Worm (Caenorhabditis elegans) whole organism, L2 larva: ENCODE data around the gene sup-10.

Experiments used
- C34F6.9 ChIP-seq: fragments of 150-350 bp; optimal IDR thresholded peaks from 2 replicates; lab custom pipeline; 2014; ENCODE audit warnings: missing biosample characterization, missing genetic modification characterization
- F13H6.1 ChIP-seq: sonication (generic microtip); optimal IDR thresholded peaks from 2 replicates; lab custom pipeline; 2016; ENCODE audit warnings: missing genetic modification characterization, missing compliant biosample characterization
- R02D3.7 ChIP-seq: fragments of 150-350 bp; optimal IDR thresholded peaks from 2 replicates; lab custom pipeline; 2014; ENCODE audit warnings: missing biosample characterization, missing genetic modification characterization
- Y55F3AM.14 ChIP-seq: fragments of 200-800 bp; sonication (Bioruptor generic); optimal IDR thresholded peaks from 2 replicates; lab custom pipeline; 2018; ENCODE audit warnings: mild to moderate bottlenecking, missing genetic modification characterization, missing compliant biosample characterization
- ZK546.5 ChIP-seq: sonication (generic microtip); optimal IDR thresholded peaks from 2 replicates; lab custom pipeline; 2017; ENCODE audit warnings: missing biosample characterization, missing genetic modification characterization
- alr-1 ChIP-seq: fragments of 150-350 bp; optimal IDR thresholded peaks from 2 replicates; lab custom pipeline; 2014; ENCODE audit warnings: missing biosample characterization, missing genetic modification characterization
- aly-2 ChIP-seq: fragments of 150-350 bp; optimal IDR thresholded peaks from 2 replicates; lab custom pipeline; 2014; ENCODE audit warnings: missing biosample characterization, missing genetic modification characterization
- ama-1 ChIP-seq: fragments of 150-350 bp; optimal IDR thresholded peaks from 2 replicates; lab custom pipeline; 2018; ENCODE audit warnings: inconsistent platforms
- blmp-1 ChIP-seq: sonication (generic microtip); optimal IDR thresholded peaks from 2 replicates; lab custom pipeline; 2017; ENCODE audit warnings: missing genetic modification characterization, mild to moderate bottlenecking, missing compliant biosample characterization, antibody characterized with exemption, moderate library complexity; ENCODE audit not compliant: insufficient read depth
- crh-2 ChIP-seq: sonication (generic microtip); optimal IDR thresholded peaks from 2 replicates; lab custom pipeline; 2017; ENCODE audit warnings: missing biosample characterization, missing genetic modification characterization
- dmd-4 ChIP-seq: sonication (generic microtip); optimal IDR thresholded peaks from 2 replicates; lab custom pipeline; 2017; ENCODE audit warnings: missing biosample characterization, missing genetic modification characterization
- egl-27 ChIP-seq: sonication (generic microtip); optimal IDR thresholded peaks from 3 replicates; lab custom pipeline; 2017; ENCODE audit warnings: missing biosample characterization, missing genetic modification reagents, missing genetic modification characterization
- elt-1 ChIP-seq: fragments of 150-350 bp; optimal IDR thresholded peaks from 2 replicates; lab custom pipeline; 2014; ENCODE audit warnings: missing biosample characterization, missing genetic modification characterization
- elt-3 ChIP-seq: sonication (generic microtip); optimal IDR thresholded peaks from 2 replicates; lab custom pipeline; 2017; ENCODE audit warnings: missing biosample characterization, missing genetic modification characterization
- fos-1 ChIP-seq: fragments of 150-350 bp; optimal IDR thresholded peaks from 2 replicates; lab custom pipeline; 2014; ENCODE audit warnings: missing biosample characterization, missing genetic modification characterization
- gmeb-1 ChIP-seq: fragments of 150-350 bp; optimal IDR thresholded peaks from 2 replicates; lab custom pipeline; 2014; ENCODE audit warnings: missing biosample characterization, missing genetic modification characterization
- lin-11 ChIP-seq: fragments of 150-350 bp; sonication (generic microtip); optimal IDR thresholded peaks from 2 replicates; lab custom pipeline; 2014; ENCODE audit warnings: missing biosample characterization, missing genetic modification characterization, inconsistent platforms, mixed read lengths
- lin-39 ChIP-seq: fragments of 150-350 bp; optimal IDR thresholded peaks from 2 replicates; lab custom pipeline; 2014; ENCODE audit warnings: missing biosample characterization, missing genetic modification reagents, missing genetic modification characterization
- lsy-2 ChIP-seq, 2 experiments: fragments of 150-350 bp in 1 of 2; sonication (generic microtip) in 1 of 2; optimal IDR thresholded peaks; 2 replicates each; lab custom pipeline; 2014 to 2017; ENCODE audit warnings: missing biosample characterization in 2 of 2, missing genetic modification characterization in 2 of 2
- mab-5 ChIP-seq: fragments of 150-350 bp; optimal IDR thresholded peaks from 2 replicates; lab custom pipeline; 2014; ENCODE audit warnings: missing biosample characterization, missing genetic modification characterization
- mbf-1 ChIP-seq: sonication (generic microtip); optimal IDR thresholded peaks from 2 replicates; lab custom pipeline; 2017; ENCODE audit warnings: missing biosample characterization, missing genetic modification characterization
- mdl-1 ChIP-seq, 2 experiments: fragments of 150-350 bp in 1 of 2; sonication (generic microtip) in 1 of 2; optimal IDR thresholded peaks; 2 replicates each; lab custom pipeline; 2017; ENCODE audit warnings: missing biosample characterization in 2 of 2, missing genetic modification characterization in 2 of 2
- nhr-11 ChIP-seq: fragments of 150-350 bp; optimal IDR thresholded peaks from 2 replicates; lab custom pipeline; 2014; ENCODE audit warnings: missing biosample characterization, missing genetic modification characterization
- nhr-129 ChIP-seq: fragments of 150-350 bp; optimal IDR thresholded peaks from 2 replicates; lab custom pipeline; 2014; ENCODE audit warnings: missing biosample characterization, missing genetic modification characterization
- nhr-21 ChIP-seq: fragments of 150-350 bp; optimal IDR thresholded peaks from 2 replicates; lab custom pipeline; 2014; ENCODE audit warnings: missing biosample characterization, missing genetic modification characterization
- nhr-23 ChIP-seq: fragments of 150-350 bp; optimal IDR thresholded peaks from 2 replicates; lab custom pipeline; 2014; ENCODE audit warnings: missing biosample characterization, missing genetic modification reagents, missing genetic modification characterization
- nhr-25 ChIP-seq: fragments of 150-350 bp; sonication (generic microtip); optimal IDR thresholded peaks from 3 replicates; lab custom pipeline; 2014; ENCODE audit warnings: missing biosample characterization, missing genetic modification characterization
- nhr-6 ChIP-seq: fragments of 150-350 bp; optimal IDR thresholded peaks from 2 replicates; lab custom pipeline; 2014; ENCODE audit warnings: missing biosample characterization, missing genetic modification characterization
- nhr-77 ChIP-seq: fragments of 150-350 bp; optimal IDR thresholded peaks from 2 replicates; lab custom pipeline; 2014; ENCODE audit warnings: missing biosample characterization, missing genetic modification characterization
- peb-1 ChIP-seq: fragments of 150-350 bp; optimal IDR thresholded peaks from 2 replicates; lab custom pipeline; 2014; ENCODE audit warnings: missing biosample characterization, missing genetic modification characterization
- skn-1 ChIP-seq: sonication (generic microtip); optimal IDR thresholded peaks from 2 replicates; lab custom pipeline; 2017; ENCODE audit warnings: missing biosample characterization, missing genetic modification characterization
- sma-3 ChIP-seq: sonication (generic microtip); optimal IDR thresholded peaks from 2 replicates; lab custom pipeline; 2016; ENCODE audit warnings: missing genetic modification reagents, missing genetic modification characterization, missing compliant biosample characterization
- sma-9 ChIP-seq, 2 experiments: fragments of 150-350 bp in 1 of 2; sonication (generic microtip) in 1 of 2; optimal IDR thresholded peaks; 2 replicates each; lab custom pipeline; 2014 to 2016; ENCODE audit warnings: missing genetic modification characterization in 2 of 2, mild to moderate bottlenecking in 1 of 2, missing biosample characterization in 1 of 2, missing compliant biosample characterization in 1 of 2, missing genetic modification reagents in 1 of 2, moderate library complexity in 1 of 2
- snpc-4 ChIP-seq: fragments of 150-350 bp; optimal IDR thresholded peaks from 2 replicates; lab custom pipeline; 2014; ENCODE audit warnings: missing biosample characterization, missing genetic modification characterization
- unc-39 ChIP-seq: fragments of 150-350 bp; optimal IDR thresholded peaks from 2 replicates; lab custom pipeline; 2014; ENCODE audit warnings: missing biosample characterization, missing genetic modification characterization
- unc-55 ChIP-seq: fragments of 150-350 bp; sonication (generic microtip); optimal IDR thresholded peaks from 3 replicates; lab custom pipeline; 2014; ENCODE audit warnings: missing biosample characterization, missing genetic modification reagents, missing genetic modification characterization
- zag-1 ChIP-seq: fragments of 150-350 bp; optimal IDR thresholded peaks from 2 replicates; lab custom pipeline; 2014; ENCODE audit warnings: missing biosample characterization, missing genetic modification characterization
- ztf-1 ChIP-seq: fragments of 200-800 bp; sonication (Bioruptor generic); conservative IDR thresholded peaks from 2 replicates; pipeline ENCODE4 v1.3.6; 2022; ENCODE audit warnings: missing genetic modification characterization, missing compliant biosample characterization
- ztf-4 ChIP-seq: fragments of 150-350 bp; optimal IDR thresholded peaks from 2 replicates; lab custom pipeline; 2014; ENCODE audit warnings: missing biosample characterization, missing genetic modification characterization

Gene sup-10

ce11 chrX:17479694-17480574, 48.2 kb upstream of the sup-10 start (continued):
- TF ChIP-seq peb-1, result no peak

- peak; percentile 18 for TF ChIP-seq C34F6.9
- TF ChIP-seq ztf-1 (GFP tag; lab: Robert Waterston, UW), result no peak
- TF ChIP-seq ztf-4 (tag; lab: Kevin White, UChicago), result peak; percentile 65
Observed at ce11 chrX:17481892-17482515, 46.1 kb upstream of the sup-10 start.

ce11 chrX:17486735-17487134, 41.4 kb upstream of the sup-10 start, which contains the start of gene npr-24:
TSS of gene npr-24 (minus strand) at chrX:17486835.
- no peak for TF ChIP-seq nhr-77
- TF ChIP-seq mbf-1, result no peak
- TF ChIP-seq Y55F3AM.14, result no peak
- TF ChIP-seq sma-9 (GFP tag; optimal IDR thresholded peaks at IDR 0.05; lab: Kevin White, UChicago), result no peak
- TF ChIP-seq sma-9 (tag; optimal IDR thresholded peaks at IDR 0.05; lab: Kevin White, UChicago), result no peak
- no peak for TF ChIP-seq aly-2 (tag; lab: Kevin White, UChicago)
- no peak for TF ChIP-seq ztf-1 (GFP tag; lab: Robert Waterston, UW)
- TF ChIP-seq mdl-1 (tag; optimal IDR thresholded peaks at IDR 0.05; lab: Kevin White, UChicago), result no peak
- no peak for TF ChIP-seq crh-2 (tag; lab: Kevin White, UChicago)
- TF ChIP-seq nhr-25 (tag; lab: Kevin White, UChicago), result no peak
- TF ChIP-seq ZK546.5, result no peak
- TF ChIP-seq nhr-6 (tag; lab: Kevin White, UChicago), result no peak
- no peak for TF ChIP-seq snpc-4
- no peak for TF ChIP-seq sma-3 (GFP tag; lab: Kevin White, UChicago)
- TF ChIP-seq ztf-4 (tag; lab: Kevin White, UChicago), result no peak
- no peak for TF ChIP-seq egl-27

ce11 chrX:17502246-17502645, 25.9 kb upstream of the sup-10 start:
- TF ChIP-seq sma-9 (GFP tag; optimal IDR thresholded peaks at IDR 0.05; lab: Kevin White, UChicago) (peak; percentile 41), sma-9 (tag; optimal IDR thresholded peaks at IDR 0.05; lab: Kevin White, UChicago) (no peak), lin-11 (tag; lab: Kevin White, UChicago) (no peak)

- no peak for TF ChIP-seq mab-5
- TF ChIP-seq nhr-11 (tag; lab: Kevin White, UChicago), result no peak
- no peak for TF ChIP-seq unc-55 (GFP tag; lab: Kevin White, UChicago)
- TF ChIP-seq ztf-4 (tag; lab: Kevin White, UChicago), result no peak
- no peak for TF ChIP-seq skn-1 (tag; lab: Kevin White, UChicago)
- TF ChIP-seq nhr-129 (tag; lab: Kevin White, UChicago), result no peak
- no peak for TF ChIP-seq ama-1 (lab: Kevin White, UChicago)
- no peak for TF ChIP-seq elt-3 (tag; lab: Kevin White, UChicago)
- TF ChIP-seq zag-1, result no peak
- TF ChIP-seq peb-1, result no peak
- TF ChIP-seq nhr-25 (tag; lab: Kevin White, UChicago), result no peak
- peak in 1 of 2 experiments; percentile 30 for TF ChIP-seq lsy-2 (tag; optimal IDR thresholded peaks at IDR 0.05; lab: Kevin White, UChicago)
- TF ChIP-seq nhr-77, result no peak
- TF ChIP-seq sma-9 (GFP tag; optimal IDR thresholded peaks at IDR 0.05; lab: Kevin White, UChicago), result peak; percentile 73
- TF ChIP-seq sma-9 (tag; optimal IDR thresholded peaks at IDR 0.05; lab: Kevin White, UChicago), result no peak
- no peak for TF ChIP-seq alr-1
- TF ChIP-seq ztf-1 (GFP tag; lab: Robert Waterston, UW), result no peak
- TF ChIP-seq unc-39 (tag; lab: Kevin White, UChicago), result no peak
- TF ChIP-seq lin-39 (tag; lab: Kevin White, UChicago), result no peak
- TF ChIP-seq fos-1, result peak; percentile 35
- TF ChIP-seq elt-1 (tag; lab: Kevin White, UChicago), result no peak
- TF ChIP-seq ZK546.5, result no peak
- no peak for TF ChIP-seq nhr-21 (tag; lab: Kevin White, UChicago)
- TF ChIP-seq sma-3 (GFP tag; lab: Kevin White, UChicago), result no peak
- no peak for TF ChIP-seq snpc-4
- TF ChIP-seq nhr-23 (tag; lab: Kevin White, UChicago), result no peak
- TF ChIP-seq R02D3.7 (tag; lab: Kevin White, UChicago), result no peak
- TF ChIP-seq Y55F3AM.14, result no peak
- no peak for TF ChIP-seq mdl-1 (tag; optimal IDR thresholded peaks at IDR 0.05; lab: Kevin White, UChicago)
- no peak for TF ChIP-seq blmp-1 (tag; lab: Kevin White, UChicago)
- TF ChIP-seq dmd-4 (tag; lab: Kevin White, UChicago), result no peak
- peak; percentile 55 for TF ChIP-seq crh-2 (tag; lab: Kevin White, UChicago)
- peak; percentile 26 for TF ChIP-seq F13H6.1
- TF ChIP-seq gmeb-1 (tag; lab: Kevin White, UChicago), result no peak
Observed at ce11 chrX:17504447-17504846, 23.7 kb upstream of the sup-10 start.
